Fruit fly (Drosophila melanogaster) whole organism, embryonic: Measurements from ENCODE around the gene Tmx3.

Experiments used
- C15 ChIP-seq: fragments of 200-800 bp; sonication (Bioruptor generic); IDR thresholded peaks from 3 replicates; pipeline ENCODE4 v1.3.6; 2022; ENCODE audit warnings: missing biosample characterization, missing genetic modification characterization
- CG12236 ChIP-seq: fragments of 200-800 bp; sonication (Bioruptor generic); optimal IDR thresholded peaks from 2 replicates; lab custom pipeline; 2016; ENCODE audit warnings: missing biosample characterization, missing genetic modification characterization
- CG13894 ChIP-seq: fragments of 200-800 bp; sonication (Bioruptor generic); optimal IDR thresholded peaks from 3 replicates; lab custom pipeline; 2018; ENCODE audit warnings: missing biosample characterization, mild to moderate bottlenecking, missing genetic modification characterization, moderate library complexity
- CG17802 ChIP-seq: fragments of 200-800 bp; sonication (Bioruptor generic); optimal IDR thresholded peaks from 2 replicates; lab custom pipeline; 2018; ENCODE audit warnings: missing biosample characterization, mild to moderate bottlenecking, missing genetic modification characterization, moderate library complexity
- CG31388 ChIP-seq: fragments of 200-800 bp; sonication (Bioruptor generic); optimal IDR thresholded peaks from 2 replicates; lab custom pipeline; 2016; ENCODE audit warnings: missing biosample characterization, missing genetic modification characterization
- CG3726 ChIP-seq: fragments of 200-800 bp; sonication (Bioruptor generic); IDR thresholded peaks from 3 replicates; pipeline ENCODE4, ENCODE4 v1.3.6; 2022; ENCODE audit warnings: missing biosample characterization, missing genetic modification characterization
- CG5245 ChIP-seq: fragments of 200-800 bp; sonication (Bioruptor generic); optimal IDR thresholded peaks from 3 replicates; lab custom pipeline; 2016; ENCODE audit warnings: missing biosample characterization, missing genetic modification characterization
- Dek ChIP-seq: fragments of 200-800 bp; sonication (Bioruptor generic); optimal IDR thresholded peaks from 3 replicates; lab custom pipeline; 2019; ENCODE audit warnings: missing biosample characterization, mild to moderate bottlenecking, missing genetic modification characterization, moderate library complexity
- Eip74EF ChIP-seq, 2 experiments: fragments of 200-800 bp in 1 of 2; fragments of >200 bp in 1 of 2; sonication (Bioruptor generic) in 1 of 2; optimal IDR thresholded peaks; 2 replicates each; lab custom pipeline; 2017 to 2019; ENCODE audit warnings: missing biosample characterization in 2 of 2, missing genetic modification characterization in 2 of 2, mild to moderate bottlenecking in 1 of 2, moderate library complexity in 1 of 2
- Gug ChIP-seq: fragments of 200-800 bp; sonication (Bioruptor generic); IDR thresholded peaks from 4 replicates; pipeline ENCODE4 v1.3.6; 2022; ENCODE audit warnings: missing biosample characterization, missing genetic modification characterization
- Sox102F ChIP-seq: fragments of 200-800 bp; sonication (Bioruptor generic); optimal IDR thresholded peaks from 2 replicates; lab custom pipeline; 2018; ENCODE audit warnings: missing biosample characterization, mild to moderate bottlenecking, missing genetic modification characterization, moderate library complexity
- lilli ChIP-seq: fragments of 200-800 bp; sonication (Bioruptor generic); optimal IDR thresholded peaks from 3 replicates; lab custom pipeline; 2016; ENCODE audit warnings: missing biosample characterization, missing genetic modification characterization

DNA sequence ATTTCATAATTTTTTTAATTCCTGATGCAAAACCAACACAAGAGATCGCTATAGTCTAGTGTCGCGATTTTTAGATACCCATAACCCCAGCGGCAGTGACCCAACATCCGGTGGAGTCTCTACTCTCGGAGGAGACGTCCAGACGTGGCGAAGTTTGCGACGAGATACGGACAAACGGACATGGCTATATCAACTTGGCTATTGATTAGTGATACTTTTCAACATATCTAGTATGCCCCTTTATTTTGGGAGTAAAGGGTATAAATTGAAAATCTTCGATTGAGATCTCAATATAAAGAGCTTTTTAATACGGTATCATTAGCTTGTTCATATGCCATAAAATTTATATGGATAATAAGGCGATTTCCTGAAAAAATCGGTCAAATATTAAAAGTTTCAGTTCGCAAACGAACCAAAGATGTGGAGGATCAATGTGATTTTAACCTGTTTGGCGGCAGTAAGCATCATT is 31.4 kb upstream of the Tmx3 start, which contains the start of gene CG33687:
- TF ChIP-seq CG3726 = no peak
- no peak for TF ChIP-seq Gug (GFP tag; lab: Robert Waterston, UW)
- no peak for TF ChIP-seq C15 (GFP tag; lab: Robert Waterston, UW)
- no peak for TF ChIP-seq Sox102F (GFP tag; lab: Kevin White, UChicago)
- no peak for TF ChIP-seq CG31388 (GFP tag; lab: Kevin White, UChicago)
- no peak for TF ChIP-seq CG13894 (tag; lab: Kevin White, UChicago)
- TF ChIP-seq CG12236 (GFP tag; lab: Kevin White, UChicago) = no peak
- TF ChIP-seq CG5245 (GFP tag; lab: Kevin White, UChicago) = no peak
- TF ChIP-seq Eip74EF (GFP tag; optimal IDR thresholded peaks at IDR 0.05; lab: Kevin White, UChicago) = no peak
- no peak for TF ChIP-seq Dek (tag; lab: Kevin White, UChicago)
- no peak for TF ChIP-seq lilli (GFP tag; lab: Kevin White, UChicago)
- no peak for TF ChIP-seq CG17802 (tag; lab: Kevin White, UChicago)
